Worm (Caenorhabditis elegans): ENCODE results near the gene srw-97.
A peak's percentile ranks its signal among the peaks of the same experiment; 100 is the strongest.

The srw-97 gene

ce11 chrII:1668913-1669312 is at the start of gene srw-97:
Gene srw-97 (minus strand): TSS chrII:1669013.
- TF ChIP-seq aly-1 (tag; optimal IDR thresholded peaks at IDR 0.05) (no peak), pes-1 (GFP tag; IDR thresholded peaks at IDR 0.05) (no peak), hnd-1 (tag; optimal IDR thresholded peaks at IDR 0.05) (no peak), flt-1 (GFP tag; IDR thresholded peaks at IDR 0.05) (no peak), sea-1 (GFP tag; conservative IDR thresholded peaks at IDR 0.05) (no peak)

- TF ChIP-seq tbx-11 (GFP tag; IDR thresholded peaks at IDR 0.05) (no peak), ceh-13 (GFP tag; optimal IDR thresholded peaks at IDR 0.05) (peak; percentile 1), aly-1 (tag; optimal IDR thresholded peaks at IDR 0.05) (no peak), scrt-1 (GFP tag; IDR thresholded peaks at IDR 0.05) (no peak)
These were observed 46.0 kb upstream of the srw-97 start, which contains the start of gene btb-6 for ce11 chrII:1714772-1715353. Gene btb-6 (plus strand): TSS chrII:1715303.

ce11 chrII:1712938-1713337 is 44.1 kb upstream of the srw-97 start, which contains the start of gene btb-7:
Gene btb-7 (plus strand): TSS chrII:1713238.
- TF ChIP-seq pes-1 (GFP tag; IDR thresholded peaks at IDR 0.05) (no peak), hmbx-1 (tag; optimal IDR thresholded peaks at IDR 0.05) (no peak), scrt-1 (GFP tag; IDR thresholded peaks at IDR 0.05) (no peak), hnd-1 (tag; optimal IDR thresholded peaks at IDR 0.05) (no peak), ceh-13 (GFP tag; optimal IDR thresholded peaks at IDR 0.05) (no peak), sea-1 (GFP tag; conservative IDR thresholded peaks at IDR 0.05) (no peak), B0310.2 (tag; optimal IDR thresholded peaks at IDR 0.05) (no peak), ets-7 (tag; optimal IDR thresholded peaks at IDR 0.05) (no peak), ceh-36 (tag; optimal IDR thresholded peaks at IDR 0.05) (no peak), tra-4 (tag; optimal IDR thresholded peaks at IDR 0.05) (no peak), ama-1 (optimal IDR thresholded peaks at IDR 0.05) (no peak)

- TF ChIP-seq pes-1 (GFP tag; IDR thresholded peaks at IDR 0.05) (no peak), hmg-4 (GFP tag; optimal IDR thresholded peaks at IDR 0.05) (no peak), scrt-1 (GFP tag; IDR thresholded peaks at IDR 0.05) (no peak), ets-7 (tag; optimal IDR thresholded peaks at IDR 0.05) (no peak), tbx-11 (GFP tag; IDR thresholded peaks at IDR 0.05) (no peak), sea-1 (GFP tag; conservative IDR thresholded peaks at IDR 0.05) (no peak), tra-4 (tag; optimal IDR thresholded peaks at IDR 0.05) (no peak), ceh-13 (GFP tag; optimal IDR thresholded peaks at IDR 0.05) (no peak), B0310.2 (tag; optimal IDR thresholded peaks at IDR 0.05) (no peak), F13C5.2 (tag; optimal IDR thresholded peaks at IDR 0.05) (no peak), hmbx-1 (tag; optimal IDR thresholded peaks at IDR 0.05) (no peak), ceh-36 (tag; optimal IDR thresholded peaks at IDR 0.05) (no peak), tbx-37 (GFP tag; conservative IDR thresholded peaks at IDR 0.05) (no peak), aly-1 (tag; optimal IDR thresholded peaks at IDR 0.05) (no peak), hnd-1 (tag; optimal IDR thresholded peaks at IDR 0.05) (no peak), ama-1 (optimal IDR thresholded peaks at IDR 0.05) (no peak)
These were observed 41.1 kb upstream of the srw-97 start, which contains the start of gene fbxa-184 for ce11 chrII:1709959-1710358. Gene fbxa-184 (plus strand): TSS chrII:1710259.

ce11 chrII:1706385-1706784 is 37.6 kb upstream of the srw-97 start, which contains the start of gene sdz-18:
Gene sdz-18 (minus strand): TSS chrII:1706485.
- TF ChIP-seq ceh-13 (GFP tag; optimal IDR thresholded peaks at IDR 0.05): no peak
- TF ChIP-seq ceh-36 (tag; optimal IDR thresholded peaks at IDR 0.05): no peak
- TF ChIP-seq hmbx-1 (tag; optimal IDR thresholded peaks at IDR 0.05): no peak
- no peak for TF ChIP-seq scrt-1 (GFP tag; IDR thresholded peaks at IDR 0.05)
- TF ChIP-seq hmg-4 (GFP tag; optimal IDR thresholded peaks at IDR 0.05): no peak
- TF ChIP-seq F13C5.2 (tag; optimal IDR thresholded peaks at IDR 0.05): no peak

ce11 chrII:1703363-1703762 is 34.5 kb upstream of the srw-97 start, which contains the start of gene fbxb-47:
Gene fbxb-47 (minus strand): TSS chrII:1703463.
- no peak for TF ChIP-seq tbx-11 (GFP tag; IDR thresholded peaks at IDR 0.05)
- no peak for TF ChIP-seq hmbx-1 (tag; optimal IDR thresholded peaks at IDR 0.05)
- no peak for TF ChIP-seq ceh-36 (tag; optimal IDR thresholded peaks at IDR 0.05)
- no peak for TF ChIP-seq ama-1 (optimal IDR thresholded peaks at IDR 0.05)

ce11 chrII:1695861-1696260 is 27.0 kb upstream of the srw-97 start, which contains the start of gene F58E1.13:
Gene F58E1.13 (minus strand): TSS chrII:1695872.
- no peak for TF ChIP-seq F13C5.2 (tag; optimal IDR thresholded peaks at IDR 0.05)
- TF ChIP-seq tbx-37 (GFP tag; conservative IDR thresholded peaks at IDR 0.05): no peak
- no peak for TF ChIP-seq ets-7 (tag; optimal IDR thresholded peaks at IDR 0.05)
- TF ChIP-seq pes-1 (GFP tag; IDR thresholded peaks at IDR 0.05): no peak
- no peak for TF ChIP-seq ceh-36 (tag; optimal IDR thresholded peaks at IDR 0.05)
- TF ChIP-seq hmbx-1 (tag; optimal IDR thresholded peaks at IDR 0.05): no peak
- TF ChIP-seq ama-1 (optimal IDR thresholded peaks at IDR 0.05): no peak
- no peak for TF ChIP-seq aly-1 (tag; optimal IDR thresholded peaks at IDR 0.05)

- TF ChIP-seq tbx-37 (GFP tag; conservative IDR thresholded peaks at IDR 0.05): no peak
- no peak for TF ChIP-seq ceh-13 (GFP tag; optimal IDR thresholded peaks at IDR 0.05)
- TF ChIP-seq hnd-1 (tag; optimal IDR thresholded peaks at IDR 0.05): no peak
- no peak for TF ChIP-seq B0310.2 (tag; optimal IDR thresholded peaks at IDR 0.05)
- no peak for TF ChIP-seq ceh-36 (tag; optimal IDR thresholded peaks at IDR 0.05)
- no peak for TF ChIP-seq ama-1 (optimal IDR thresholded peaks at IDR 0.05)
These were observed 25.7 kb upstream of the srw-97 start, which contains the start of gene fbxc-26 for ce11 chrII:1694530-1694929. Gene fbxc-26 (minus strand): TSS chrII:1694630.

ce11 chrII:1692827-1693226 is 24.0 kb upstream of the srw-97 start, which contains the start of gene fbxc-21:
Gene fbxc-21 (minus strand): TSS chrII:1692927.
- no peak for TF ChIP-seq tbx-11 (GFP tag; IDR thresholded peaks at IDR 0.05)
- TF ChIP-seq tbx-37 (GFP tag; conservative IDR thresholded peaks at IDR 0.05): no peak
- no peak for TF ChIP-seq ceh-13 (GFP tag; optimal IDR thresholded peaks at IDR 0.05)
- TF ChIP-seq B0310.2 (tag; optimal IDR thresholded peaks at IDR 0.05): no peak
- TF ChIP-seq tra-4 (tag; optimal IDR thresholded peaks at IDR 0.05): no peak
- no peak for TF ChIP-seq ets-7 (tag; optimal IDR thresholded peaks at IDR 0.05)
- TF ChIP-seq sea-1 (GFP tag; conservative IDR thresholded peaks at IDR 0.05): no peak
- TF ChIP-seq hnd-1 (tag; optimal IDR thresholded peaks at IDR 0.05): no peak
- TF ChIP-seq aly-1 (tag; optimal IDR thresholded peaks at IDR 0.05): no peak
